Worm (Caenorhabditis elegans): ENCODE results near the gene tba-4.

ce11 chrII:10873631-10874030 lies 44.9 kb upstream of the tba-4 start, which contains the start of gene orc-2:
- TF ChIP-seq pha-2 (tag; optimal IDR thresholded peaks at IDR 0.05) (no peak), fax-1 (tag; optimal IDR thresholded peaks at IDR 0.05) (no peak), nfya-1 (tag; optimal IDR thresholded peaks at IDR 0.05) (no peak), unc-3 (GFP tag; conservative IDR thresholded peaks at IDR 0.05) (no peak), unc-3 (tag; optimal IDR thresholded peaks at IDR 0.05) (no peak), pha-4 (tag; optimal IDR thresholded peaks at IDR 0.05) (no peak), rnt-1 (tag; optimal IDR thresholded peaks at IDR 0.05) (no peak), lim-6 (tag; optimal IDR thresholded peaks at IDR 0.05) (no peak), sox-2 (GFP tag; IDR thresholded peaks at IDR 0.05) (no peak), elt-2 (tag; optimal IDR thresholded peaks at IDR 0.05) (no peak), ets-4 (tag; optimal IDR thresholded peaks at IDR 0.05) (no peak), eyg-1 (tag; optimal IDR thresholded peaks at IDR 0.05) (no peak), nhr-11 (tag; optimal IDR thresholded peaks at IDR 0.05) (no peak), ceh-18 (tag; optimal IDR thresholded peaks at IDR 0.05) (no peak)
